Worm (Caenorhabditis elegans): ENCODE results near the gene F40G12.2.

DNA sequence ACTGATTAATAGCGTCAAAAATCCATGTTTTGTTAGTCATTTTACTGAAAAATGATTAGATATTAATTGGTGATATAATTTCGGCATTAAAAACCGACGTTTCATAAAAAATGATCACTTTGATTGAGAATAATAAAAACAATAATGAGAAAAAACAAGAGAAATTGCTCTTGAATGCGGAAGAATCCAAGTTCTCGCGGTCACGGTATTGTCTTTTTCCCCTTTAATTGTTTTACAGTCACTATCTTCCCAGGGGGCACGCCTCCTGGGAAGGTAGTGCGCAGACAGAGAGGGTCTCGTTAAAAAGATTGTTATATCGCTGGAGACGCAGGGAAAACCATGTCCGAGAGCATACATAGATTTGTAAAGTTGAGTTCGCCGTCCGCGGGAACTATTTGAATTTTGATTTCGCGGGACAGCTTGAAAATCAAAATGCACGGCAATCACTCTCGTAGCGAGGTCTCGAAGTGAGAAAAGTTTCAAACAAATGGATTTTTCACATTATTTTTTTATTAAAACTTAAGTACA is 33.0 kb upstream of the F40G12.2 start, which contains the start of gene F14D7.2:
- TF ChIP-seq tab-1 (GFP tag; IDR thresholded peaks at IDR 0.05) (no peak), cog-1 (tag; optimal IDR thresholded peaks at IDR 0.05) (no peak)

Measured in whole organism, midembryonic.